Fruit fly (Drosophila melanogaster) ovary, adult (tissue): ENCODE results near the gene CG33235.

Experiments
- CG17801 ChIP-seq: fragments of 200-800 bp; optimal IDR thresholded peaks from 2 replicates; lab custom pipeline; 2019; ENCODE audit warnings: missing biosample characterization, mild to moderate bottlenecking, missing genetic modification characterization, moderate library complexity; ENCODE audit not compliant: partially characterized antibody

The CG33235 gene

dm6 chrX:11464047-11464446 lies 27.3 kb downstream of the CG33235 start:
- no peak for TF ChIP-seq CG17801 (GFP tag; lab: Kevin White, UChicago)

- TF ChIP-seq CG17801 (GFP tag; lab: Kevin White, UChicago): no peak
Observed at dm6 chrX:11458912-11459836, 32.2 kb downstream of the CG33235 start, which contains the start of gene CG43155. Gene CG43155, plus strand, starts transcription at chrX:11459786.

dm6 chrX:11457149-11457548 lies 34.2 kb downstream of the CG33235 start:
- no peak for TF ChIP-seq CG17801 (GFP tag; lab: Kevin White, UChicago)

dm6 chrX:11454189-11454882 lies 37.0 kb downstream of the CG33235 start, which contains the start of the genes Evi5 and HP5:
Gene Evi5, minus strand, starts transcription at chrX:11454386.
Gene HP5, plus strand, starts transcription at chrX:11454786.
- peak; percentile 47 for TF ChIP-seq CG17801 (GFP tag; lab: Kevin White, UChicago)

dm6 chrX:11453638-11454037 lies 37.7 kb downstream of the CG33235 start:
- no peak for TF ChIP-seq CG17801 (GFP tag; lab: Kevin White, UChicago)

dm6 chrX:11452846-11453391 lies 38.5 kb downstream of the CG33235 start:
- peak; percentile 34 for TF ChIP-seq CG17801 (GFP tag; lab: Kevin White, UChicago)

- TF ChIP-seq CG17801 (GFP tag; lab: Kevin White, UChicago): peak; percentile 53
Observed at dm6 chrX:11451630-11452029, 39.7 kb downstream of the CG33235 start.

dm6 chrX:11451027-11451572 lies 40.3 kb downstream of the CG33235 start:
- TF ChIP-seq CG17801 (GFP tag; lab: Kevin White, UChicago): peak; percentile 59

dm6 chrX:11450406-11450805 lies 41.0 kb downstream of the CG33235 start:
- TF ChIP-seq CG17801 (GFP tag; lab: Kevin White, UChicago): no peak

- TF ChIP-seq CG17801 (GFP tag; lab: Kevin White, UChicago): peak; percentile 79
Observed at dm6 chrX:11449476-11450119, 41.8 kb downstream of the CG33235 start.

dm6 chrX:11448637-11449036 lies 42.7 kb downstream of the CG33235 start:
- no peak for TF ChIP-seq CG17801 (GFP tag; lab: Kevin White, UChicago)

- peak; percentile 90 for TF ChIP-seq CG17801 (GFP tag; lab: Kevin White, UChicago)
Observed at dm6 chrX:11446792-11447405, 44.5 kb downstream of the CG33235 start.

- TF ChIP-seq CG17801 (GFP tag; lab: Kevin White, UChicago): no peak
Observed at dm6 chrX:11441829-11442634, 49.3 kb downstream of the CG33235 start, which contains the start of gene Sk1. Gene Sk1, plus strand, starts transcription at chrX:11442539.
